Fruit fly (Drosophila melanogaster): ENCODE data around the gene CG34116.

DNA sequence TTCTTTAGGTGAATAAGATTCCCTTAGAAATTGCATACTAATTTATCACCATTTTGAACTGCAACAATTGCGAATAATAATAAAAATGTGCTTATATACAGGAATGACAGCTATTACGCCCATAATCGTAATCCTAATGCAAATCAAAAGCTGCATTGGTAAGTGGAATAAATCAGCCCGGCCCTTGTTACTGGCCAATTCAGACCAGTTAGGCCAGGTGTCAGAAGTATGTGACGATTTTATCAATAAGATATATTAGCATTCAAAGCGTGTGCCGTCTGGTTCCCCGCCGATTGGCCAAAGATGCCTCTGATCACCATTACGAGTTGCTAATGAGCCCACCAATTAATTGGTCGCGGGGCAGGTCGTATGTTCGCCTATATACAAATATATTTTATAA is 6.7 kb upstream of the CG34116 start:
- TF ChIP-seq CG4318 (GFP tag; optimal IDR thresholded peaks at IDR 0.05) (no peak), fd85E (GFP tag; optimal IDR thresholded peaks at IDR 0.05) (no peak)
